Worm (Caenorhabditis elegans) whole organism, young adult: ENCODE results near the gene rml-4.

Source experiments
- Y67H2A.10 ChIP-seq: fragments of 200-800 bp; sonication (Bioruptor generic); conservative IDR thresholded peaks from 2 replicates; pipeline ENCODE4 v1.3.6; 2022; ENCODE audit warnings: missing genetic modification reagents, missing genetic modification characterization, missing compliant biosample characterization
- dpl-1 ChIP-seq: fragments of 150-350 bp; optimal IDR thresholded peaks from 2 replicates; lab custom pipeline; 2014; ENCODE audit warnings: missing biosample characterization, missing genetic modification reagents, missing genetic modification characterization
- let-526 ChIP-seq: fragments of 200-800 bp; sonication (Bioruptor generic); IDR thresholded peaks from 2 replicates; pipeline ENCODE4 v1.3.6; 2022; ENCODE audit warnings: missing genetic modification reagents, missing genetic modification characterization, missing compliant biosample characterization
- let-607 ChIP-seq, 2 experiments: fragments of 200-800 bp in 1 of 2; sonication (Bioruptor generic) in 1 of 2; sonication (generic microtip) in 1 of 2; optimal IDR thresholded peaks; 2 replicates each; lab custom pipeline; 2016 to 2018; ENCODE audit warnings: mild to moderate bottlenecking in 2 of 2, missing compliant biosample characterization in 2 of 2, missing genetic modification characterization in 2 of 2, moderate library complexity in 2 of 2, missing genotype in 1 of 2
- nhr-27 ChIP-seq: fragments of 200-800 bp; sonication (Bioruptor generic); optimal IDR thresholded peaks from 2 replicates; lab custom pipeline; 2018; ENCODE audit warnings: mild to moderate bottlenecking, missing genetic modification characterization, moderate library complexity, missing compliant biosample characterization
- pha-4 ChIP-seq: fragments of 150-350 bp; sonication (generic microtip); optimal IDR thresholded peaks from 2 replicates; lab custom pipeline; 2014; ENCODE audit warnings: missing biosample characterization, missing genetic modification reagents, missing genetic modification characterization
- rec-8 ChIP-seq, 2 experiments: sonication (generic microtip); optimal IDR thresholded peaks; 2 replicates each; lab custom pipeline; 2016; ENCODE audit warnings: mild to moderate bottlenecking in 2 of 2, missing genetic modification characterization in 2 of 2, missing genetic modification reagents in 2 of 2, missing genotype in 2 of 2, missing biosample characterization in 1 of 2, missing compliant biosample characterization in 1 of 2, moderate library complexity in 1 of 2
- tbx-9 ChIP-seq: sonication (generic microtip); optimal IDR thresholded peaks from 2 replicates; lab custom pipeline; 2016; ENCODE audit warnings: borderline replicate concordance, missing genetic modification characterization, inconsistent platforms, missing compliant biosample characterization
- unc-62 ChIP-seq: fragments of 150-350 bp; optimal IDR thresholded peaks from 2 replicates; lab custom pipeline; 2014; ENCODE audit warnings: missing biosample characterization, missing genetic modification reagents, missing genetic modification characterization
- ztf-18 ChIP-seq: sonication (generic microtip); optimal IDR thresholded peaks from 2 replicates; lab custom pipeline; 2016; ENCODE audit warnings: missing genotype, mild to moderate bottlenecking, missing genetic modification characterization, missing compliant biosample characterization

DNA sequence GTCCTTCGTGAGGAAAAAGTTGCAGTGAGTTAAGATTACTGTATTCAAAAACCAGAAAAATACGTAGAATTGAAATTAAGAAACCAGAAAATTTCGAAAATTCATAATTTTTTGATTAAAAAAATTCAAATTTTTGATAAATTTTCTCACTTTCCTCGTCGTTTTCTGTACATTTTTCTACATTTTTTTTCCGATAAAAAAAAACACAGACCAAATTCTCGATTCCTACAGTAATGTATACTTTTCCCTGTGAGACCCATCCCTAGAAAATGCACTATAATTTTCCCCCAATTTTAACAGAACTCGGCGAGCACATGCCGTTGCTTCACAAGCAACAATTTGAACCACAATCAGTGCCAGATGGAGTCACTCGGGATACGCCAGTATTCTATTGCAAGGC, 45.0 kb downstream of the rml-4 start, which contains the start of gene athp-2:
- no peak for TF ChIP-seq nhr-27
- TF ChIP-seq unc-62, result no peak
- TF ChIP-seq ztf-18 (tag; lab: Kevin White, UChicago), result no peak
- no peak for TF ChIP-seq let-526
- no peak for TF ChIP-seq Y67H2A.10
- no peak for TF ChIP-seq pha-4 (tag; lab: Kevin White, UChicago)
- TF ChIP-seq rec-8 (tag; optimal IDR thresholded peaks at IDR 0.05; lab: Kevin White, UChicago), result no peak
- no peak for TF ChIP-seq let-607 (tag; optimal IDR thresholded peaks at IDR 0.05; lab: Kevin White, UChicago)
- no peak for TF ChIP-seq tbx-9 (tag; lab: Kevin White, UChicago)
- TF ChIP-seq dpl-1, result no peak
